Fruit fly (Drosophila melanogaster) whole organism, embryonic: Measurements from ENCODE around the gene CG42638.
A peak's percentile ranks its signal among the peaks of the same experiment; 100 is the strongest.

Experiments
- Abd-B ChIP-seq: fragments of 200-800 bp; sonication (Bioruptor generic); optimal IDR thresholded peaks from 2 replicates; lab custom pipeline; 2018; ENCODE audit warnings: missing biosample characterization, mild to moderate bottlenecking, missing genetic modification characterization, moderate library complexity
- Adf1 ChIP-seq: fragments of 200-800 bp; sonication (Bioruptor generic); IDR thresholded peaks from 2 replicates; pipeline ENCODE4 v1.3.6; 2022; ENCODE audit warnings: missing biosample characterization, missing genetic modification characterization
- B-H2 ChIP-seq: fragments of 200-800 bp; sonication (Bioruptor generic); optimal IDR thresholded peaks from 2 replicates; lab custom pipeline; 2018; ENCODE audit warnings: missing biosample characterization, mild to moderate bottlenecking, missing genetic modification characterization
- CG10321 ChIP-seq: fragments of 200-800 bp; sonication (Bioruptor generic); IDR thresholded peaks from 2 replicates; pipeline ENCODE4 v1.3.6; 2022; ENCODE audit warnings: missing biosample characterization, missing genetic modification characterization
- CG12219 ChIP-seq: fragments of 200-800 bp; sonication (Bioruptor generic); optimal IDR thresholded peaks from 3 replicates; lab custom pipeline; 2018; ENCODE audit warnings: missing biosample characterization, mild to moderate bottlenecking, missing genetic modification characterization
- CG12769 ChIP-seq: fragments of 200-800 bp; sonication (Bioruptor generic); optimal IDR thresholded peaks from 2 replicates; lab custom pipeline; 2019; ENCODE audit warnings: missing biosample characterization, mild to moderate bottlenecking, missing genetic modification characterization, moderate library complexity
- CG13287 ChIP-seq: fragments of 200-800 bp; sonication (Bioruptor generic); IDR thresholded peaks from 2 replicates; pipeline ENCODE4 v1.3.6; 2022; ENCODE audit warnings: missing biosample characterization, missing genetic modification characterization; ENCODE audit not compliant: partially characterized antibody
- CG13894 ChIP-seq: fragments of 200-800 bp; sonication (Bioruptor generic); optimal IDR thresholded peaks from 3 replicates; lab custom pipeline; 2018; ENCODE audit warnings: missing biosample characterization, mild to moderate bottlenecking, missing genetic modification characterization, moderate library complexity
- CG14014 ChIP-seq: fragments of 200-800 bp; sonication (Bioruptor generic); IDR thresholded peaks from 2 replicates; pipeline ENCODE4 v1.3.6; 2022; ENCODE audit warnings: missing biosample characterization, missing genetic modification characterization
- CG17359 ChIP-seq: fragments of 200-800 bp; sonication (Bioruptor generic); optimal IDR thresholded peaks from 3 replicates; lab custom pipeline; 2018; ENCODE audit warnings: missing biosample characterization, mild to moderate bottlenecking, missing genetic modification characterization, moderate library complexity
- CG17568 ChIP-seq: fragments of 200-800 bp; sonication (Bioruptor generic); optimal IDR thresholded peaks from 2 replicates; lab custom pipeline; 2018; ENCODE audit warnings: missing biosample characterization, mild to moderate bottlenecking, missing genetic modification characterization, moderate library complexity
- CG17612 ChIP-seq: fragments of 200-800 bp; sonication (Bioruptor generic); IDR thresholded peaks from 2 replicates; pipeline ENCODE4 v1.3.6; 2022; ENCODE audit warnings: missing biosample characterization, missing genetic modification characterization
- CG30403 ChIP-seq: fragments of 200-800 bp; sonication (Bioruptor generic); optimal IDR thresholded peaks from 3 replicates; lab custom pipeline; 2016; ENCODE audit warnings: missing biosample characterization, missing genetic modification characterization
- CG30431 ChIP-seq: fragments of 200-800 bp; sonication (Bioruptor generic); optimal IDR thresholded peaks from 2 replicates; lab custom pipeline; 2017; ENCODE audit warnings: missing biosample characterization, missing genetic modification characterization
- CG3163 ChIP-seq: fragments of 200-800 bp; sonication (Bioruptor generic); optimal IDR thresholded peaks from 3 replicates; lab custom pipeline; 2016; ENCODE audit warnings: missing biosample characterization, missing genetic modification characterization
- CG32767 ChIP-seq: fragments of 200-800 bp; sonication (Bioruptor generic); IDR thresholded peaks from 2 replicates; pipeline ENCODE4 v1.3.6; 2022; ENCODE audit warnings: missing biosample characterization, missing genetic modification characterization
- CG3281 ChIP-seq: fragments of 200-800 bp; sonication (Bioruptor generic); optimal IDR thresholded peaks from 3 replicates; lab custom pipeline; 2017; ENCODE audit warnings: missing biosample characterization, mild to moderate bottlenecking, missing genetic modification characterization
- CG42726 ChIP-seq: fragments of 200-800 bp; sonication (Bioruptor generic); IDR thresholded peaks from 2 replicates; pipeline ENCODE4 v1.3.6; 2022; ENCODE audit warnings: missing biosample characterization, missing genetic modification characterization; ENCODE audit not compliant: partially characterized antibody
- CG43689 ChIP-seq: fragments of 200-800 bp; sonication (Bioruptor generic); IDR thresholded peaks from 2 replicates; pipeline ENCODE4 v1.3.6; 2022; ENCODE audit warnings: missing biosample characterization, missing genetic modification characterization
- CG5245 ChIP-seq: fragments of 200-800 bp; sonication (Bioruptor generic); optimal IDR thresholded peaks from 3 replicates; lab custom pipeline; 2016; ENCODE audit warnings: missing biosample characterization, missing genetic modification characterization
- CG6813 ChIP-seq: fragments of 200-800 bp; sonication (Bioruptor generic); optimal IDR thresholded peaks from 2 replicates; lab custom pipeline; 2017; ENCODE audit warnings: missing biosample characterization, missing genetic modification characterization, mild to moderate bottlenecking, moderate library complexity, missing genetic modification reagents
- CG8944 ChIP-seq: fragments of 200-800 bp; sonication (Bioruptor generic); optimal IDR thresholded peaks from 3 replicates; lab custom pipeline; 2016; ENCODE audit warnings: missing biosample characterization, missing genetic modification characterization
- Deaf1 ChIP-seq: fragments of 200-800 bp; optimal IDR thresholded peaks from 3 replicates; lab custom pipeline; 2019; ENCODE audit warnings: missing biosample characterization, mild to moderate bottlenecking, missing genetic modification characterization, moderate library complexity
- Doc2 ChIP-seq: fragments of 200-800 bp; sonication (Bioruptor generic); IDR thresholded peaks from 2 replicates; pipeline ENCODE4 v1.3.6; 2022; ENCODE audit warnings: missing biosample characterization, missing genetic modification characterization
- Ets97D ChIP-seq: fragments of 200-800 bp; sonication (Bioruptor generic); optimal IDR thresholded peaks from 3 replicates; lab custom pipeline; 2016; ENCODE audit warnings: missing biosample characterization, missing genetic modification characterization
- HLHmδ ChIP-seq: fragments of 200-800 bp; sonication (Bioruptor generic); optimal IDR thresholded peaks from 2 replicates; lab custom pipeline; 2018; ENCODE audit warnings: missing biosample characterization, mild to moderate bottlenecking, missing genetic modification characterization, moderate library complexity
- Hand ChIP-seq: fragments of 200-800 bp; sonication (Bioruptor generic); optimal IDR thresholded peaks from 2 replicates; lab custom pipeline; 2017; ENCODE audit warnings: mild to moderate bottlenecking, missing biosample characterization, missing genetic modification reagents, missing genetic modification characterization
- HmgZ ChIP-seq: fragments of 200-800 bp; sonication (Bioruptor generic); optimal IDR thresholded peaks from 2 replicates; lab custom pipeline; 2018; ENCODE audit warnings: missing biosample characterization, mild to moderate bottlenecking, missing genetic modification characterization
- MTF-1 ChIP-seq: fragments of 200-800 bp; sonication (Bioruptor generic); optimal IDR thresholded peaks from 2 replicates; lab custom pipeline; 2018; ENCODE audit warnings: missing biosample characterization, mild to moderate bottlenecking, missing genetic modification characterization, borderline replicate concordance
- TFAM ChIP-seq: fragments of 200-800 bp; sonication (Bioruptor generic); optimal IDR thresholded peaks from 2 replicates; lab custom pipeline; 2017; ENCODE audit warnings: missing biosample characterization, missing genetic modification characterization, inconsistent platforms
- Trl ChIP-seq, 3 experiments: fragments of >200 bp in 2 of 3; fragments of 200-800 bp in 1 of 3; sonication (Bioruptor generic) in 1 of 3; optimal IDR thresholded peaks; 2 replicates in 1 of 3; 3 replicates in 2 of 3; lab custom pipeline; 2016 to 2017; ENCODE audit warnings: missing biosample characterization in 1 of 3, missing genetic modification characterization in 1 of 3
- bab2 ChIP-seq: fragments of 200-800 bp; sonication (Bioruptor generic); optimal IDR thresholded peaks from 2 replicates; lab custom pipeline; 2016; ENCODE audit warnings: missing biosample characterization, missing genetic modification characterization
- cad ChIP-seq: fragments of >200 bp; optimal IDR thresholded peaks from 2 replicates; lab custom pipeline; 2017; ENCODE audit warnings: missing biosample characterization, missing genetic modification characterization
- chif ChIP-seq, 2 experiments: fragments of 200-800 bp; sonication (Bioruptor generic); optimal IDR thresholded peaks; 3 replicates each; lab custom pipeline; 2016; ENCODE audit warnings: missing biosample characterization in 2 of 2, missing genetic modification characterization in 2 of 2
- crol ChIP-seq: fragments of 200-800 bp; sonication (Bioruptor generic); IDR thresholded peaks from 2 replicates; pipeline ENCODE4 v1.3.6; 2022; ENCODE audit warnings: missing biosample characterization, missing genetic modification characterization
- fru ChIP-seq: fragments of >200 bp; optimal IDR thresholded peaks from 2 replicates; lab custom pipeline; 2017
- gce ChIP-seq: fragments of 200-800 bp; sonication (Bioruptor generic); IDR thresholded peaks from 3 replicates; pipeline ENCODE4 v1.3.6; 2022; ENCODE audit warnings: missing biosample characterization, missing genetic modification characterization
- gfzf ChIP-seq: fragments of 200-800 bp; sonication (Bioruptor generic); optimal IDR thresholded peaks from 2 replicates; lab custom pipeline; 2016; ENCODE audit warnings: missing biosample characterization, mild to moderate bottlenecking, missing genetic modification characterization, moderate library complexity
- grn ChIP-seq: fragments of 200-800 bp; sonication (Bioruptor generic); optimal IDR thresholded peaks from 3 replicates; lab custom pipeline; 2017; ENCODE audit warnings: missing biosample characterization, missing genetic modification characterization
- jing ChIP-seq: fragments of 200-800 bp; sonication (Bioruptor generic); optimal IDR thresholded peaks from 2 replicates; lab custom pipeline; 2018; ENCODE audit warnings: missing biosample characterization, mild to moderate bottlenecking, missing genetic modification characterization
- klu ChIP-seq: fragments of 200-800 bp; sonication (Bioruptor generic); IDR thresholded peaks from 2 replicates; pipeline ENCODE4 v1.3.6; 2022; ENCODE audit warnings: missing biosample characterization, missing genetic modification characterization
- maf-S ChIP-seq: fragments of 200-800 bp; sonication (Bioruptor generic); optimal IDR thresholded peaks from 2 replicates; lab custom pipeline; 2016; ENCODE audit warnings: missing biosample characterization, missing genetic modification characterization
- mld ChIP-seq: fragments of 200-800 bp; sonication (Bioruptor generic); IDR thresholded peaks from 3 replicates; pipeline ENCODE4 v1.3.6; 2022; ENCODE audit warnings: missing biosample characterization, missing genetic modification characterization; ENCODE audit not compliant: partially characterized antibody
- otp ChIP-seq: fragments of 200-800 bp; sonication (Bioruptor generic); IDR thresholded peaks from 3 replicates; pipeline ENCODE4, ENCODE4 v1.3.6; 2022; ENCODE audit warnings: missing biosample characterization, missing genetic modification characterization
- pita ChIP-seq: fragments of 200-800 bp; sonication (Bioruptor generic); optimal IDR thresholded peaks from 2 replicates; lab custom pipeline; 2017; ENCODE audit warnings: missing biosample characterization, mild to moderate bottlenecking, missing genetic modification characterization
- pros ChIP-seq: fragments of 200-800 bp; sonication (Bioruptor generic); optimal IDR thresholded peaks from 3 replicates; lab custom pipeline; 2019; ENCODE audit warnings: missing biosample characterization, mild to moderate bottlenecking, missing genetic modification characterization, moderate library complexity
- rib ChIP-seq: fragments of 200-800 bp; sonication (Bioruptor generic); IDR thresholded peaks from 2 replicates; pipeline ENCODE4 v1.3.6; 2022; ENCODE audit warnings: missing biosample characterization, missing genetic modification characterization
- sr ChIP-seq: fragments of 200-800 bp; sonication (Bioruptor generic); IDR thresholded peaks from 3 replicates; pipeline ENCODE4 v1.3.6; 2022; ENCODE audit warnings: missing biosample characterization, missing genetic modification characterization
- stc ChIP-seq: fragments of 200-800 bp; sonication (Bioruptor generic); IDR thresholded peaks from 2 replicates; pipeline ENCODE4 v1.3.6; 2022; ENCODE audit warnings: missing biosample characterization, missing genetic modification characterization
- trem ChIP-seq: fragments of 200-800 bp; optimal IDR thresholded peaks from 3 replicates; lab custom pipeline; 2019; ENCODE audit warnings: missing biosample characterization, mild to moderate bottlenecking, missing genetic modification characterization, moderate library complexity
- zfh1 ChIP-seq: fragments of 200-800 bp; sonication (Bioruptor generic); IDR thresholded peaks from 3 replicates; pipeline ENCODE4 v1.3.6; 2022; ENCODE audit warnings: missing biosample characterization, missing genetic modification characterization

The CG42638 gene

dm6 chr3L:19791688-19792073 is 42.1 kb upstream of the CG42638 start (continued):
- TF ChIP-seq HmgZ (tag; lab: Kevin White, UChicago) (peak; percentile 33), crol (GFP tag; lab: Robert Waterston, UW) (peak; percentile 86), HLHmδ (GFP tag; lab: Kevin White, UChicago) (peak; percentile 21), CG8944 (GFP tag; lab: Kevin White, UChicago) (no peak), otp (peak; percentile 73), gce (GFP tag; lab: Robert Waterston, UW) (no peak), CG42726 (no peak), maf-S (GFP tag; lab: Kevin White, UChicago) (no peak), MTF-1 (no peak), stc (GFP tag; lab: Robert Waterston, UW) (0 out of 2 replicates have a peak, but pooled peaks have one; percentile 18), jing (GFP tag; lab: Kevin White, UChicago) (no peak), trem (tag; lab: Kevin White, UChicago) (no peak), Abd-B (GFP tag; lab: Kevin White, UChicago) (peak; percentile 35), grn (GFP tag; lab: Kevin White, UChicago) (peak; percentile 82), CG13287 (GFP tag; lab: Robert Waterston, UW) (peak; percentile 31), CG12769 (tag; lab: Kevin White, UChicago) (peak; percentile 82), CG5245 (GFP tag; lab: Kevin White, UChicago) (no peak), TFAM (GFP tag; lab: Kevin White, UChicago) (no peak), CG14014 (GFP tag; lab: Robert Waterston, UW) (no peak), pita (GFP tag; lab: Kevin White, UChicago) (no peak), mld (no peak), B-H2 (GFP tag; lab: Kevin White, UChicago) (peak; percentile 52), CG30403 (no peak), Hand (no peak), zfh1 (GFP tag; lab: Robert Waterston, UW) (peak; percentile 15; the same call in 1 of the 3 replicates), Adf1 (GFP tag; lab: Robert Waterston, UW) (peak; percentile 97), CG6813 (GFP tag; lab: Kevin White, UChicago) (peak; percentile 33), Trl (optimal IDR thresholded peaks at IDR 0.05; lab: Kevin White, UChicago) (peak; percentile 33 to 85), Trl (GFP tag; optimal IDR thresholded peaks at IDR 0.05; lab: Kevin White, UChicago) (no peak), CG43689 (GFP tag; lab: Robert Waterston, UW) (no peak), pros (GFP tag; lab: Kevin White, UChicago) (peak; percentile 98), CG10321 (peak; percentile 83), CG17359 (peak; percentile 7), CG30431 (GFP tag; lab: Kevin White, UChicago) (no peak), cad (GFP tag; lab: Kevin White, UChicago) (peak; percentile 53), fru (lab: Kevin White, UChicago) (no peak), Ets97D (GFP tag; lab: Kevin White, UChicago) (no peak), CG13894 (tag; lab: Kevin White, UChicago) (peak; percentile 49), CG17612 (no peak), rib (GFP tag; lab: Robert Waterston, UW) (peak; percentile 95), CG3281 (GFP tag; lab: Kevin White, UChicago) (peak; percentile 39), CG17568 (GFP tag; lab: Kevin White, UChicago) (peak; percentile 19), Doc2 (GFP tag; lab: Robert Waterston, UW) (no peak), gfzf (GFP tag; lab: Kevin White, UChicago) (no peak), bab2 (GFP tag; lab: Kevin White, UChicago) (no peak), klu (GFP tag; lab: Robert Waterston, UW) (no peak), Deaf1 (tag; lab: Kevin White, UChicago) (peak; percentile 18), chif (GFP tag; optimal IDR thresholded peaks at IDR 0.05; lab: Kevin White, UChicago) (no peak), CG12219 (GFP tag; lab: Kevin White, UChicago) (peak; percentile 38), sr (GFP tag; lab: Robert Waterston, UW) (0 out of 3 replicates have a peak, but pooled peaks have one; percentile 14), CG3163 (GFP tag; lab: Kevin White, UChicago) (peak; percentile 21), CG32767 (no peak)
